Worm (Caenorhabditis elegans): ENCODE results near the gene T20B5.2.

ce11 chrX:9291345-9291744, 39.6 kb upstream of the T20B5.2 start, which contains the start of gene B0416.3:
- no peak for TF ChIP-seq nhr-90 (tag; optimal IDR thresholded peaks at IDR 0.05; ENCODE audit: poor library complexity)
- no peak for TF ChIP-seq fkh-10 (GFP tag; optimal IDR thresholded peaks at IDR 0.05)
- TF ChIP-seq tbx-2 (tag; optimal IDR thresholded peaks at IDR 0.05): no peak
- no peak for TF ChIP-seq aly-2 (tag; optimal IDR thresholded peaks at IDR 0.05)

Data from whole organism, L1 larva.